1 fruit fly cellular context compared by ENCODE assay signal in the genomic region with DNA sequence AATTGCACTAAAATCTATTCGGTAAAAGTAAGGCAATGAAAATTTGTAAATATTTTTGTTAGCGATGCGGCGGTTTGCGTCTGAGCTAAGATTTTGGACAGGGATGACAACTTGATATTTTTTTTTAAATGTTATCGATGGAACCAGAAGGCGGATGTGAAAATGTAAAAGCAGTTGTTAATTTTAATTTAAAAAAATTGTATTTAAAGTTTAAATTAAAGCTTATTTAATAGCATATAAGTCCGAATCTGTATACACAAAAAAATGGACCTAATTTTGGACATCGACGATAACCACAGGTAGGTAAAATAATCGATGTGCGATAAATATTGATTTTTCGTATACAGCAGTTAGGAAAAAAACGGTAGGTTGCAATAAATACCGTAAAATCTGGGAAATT.
A peak's percentile ranks its signal among the peaks of the same experiment; 100 is the strongest.
TF ChIP-seq lines count a peak whose summit lies in the region.

A gene (minus strand): TSS at position 87 of the 400 bp plus-strand sequence.
A gene (plus strand): TSS at position 322 of the 400 bp plus-strand sequence.

TF ChIP-seq in whole organism, embryonic, 481 proteins besides CTCF, POLR2A, EP300 and RAD21 (continued from another document):
- TF ChIP-seq Blimp-1 (GFP tag; optimal IDR thresholded peaks at IDR 0.05; lab: Kevin White, UChicago) (peak; percentile 24), Sry-δ (GFP tag; optimal IDR thresholded peaks at IDR 0.05; lab: Kevin White, UChicago) (peak; percentile 73), h (optimal IDR thresholded peaks at IDR 0.05; lab: Kevin White, UChicago) (no peak), Dp (GFP tag; optimal IDR thresholded peaks at IDR 0.05; lab: Kevin White, UChicago) (peak; percentile 50), CG7963 (GFP tag; IDR thresholded peaks at IDR 0.05; lab: Robert Waterston, UW; ENCODE audit: partially characterized antibody) (0 out of 3 replicates have a peak, but pooled peaks have one; percentile 38), ham (GFP tag; IDR thresholded peaks at IDR 0.05; lab: Robert Waterston, UW) (no peak), fd102C (GFP tag; optimal IDR thresholded peaks at IDR 0.05; lab: Kevin White, UChicago) (no peak), pita (GFP tag; optimal IDR thresholded peaks at IDR 0.05; lab: Kevin White, UChicago) (peak; percentile 52), D19A (tag; optimal IDR thresholded peaks at IDR 0.05; lab: Kevin White, UChicago) (peak; percentile 23), amos (GFP tag; IDR thresholded peaks at IDR 0.05; lab: Robert Waterston, UW; ENCODE audit: partially characterized antibody) (peak; percentile 41; the same call in 1 of the 2 replicates), wek (GFP tag; optimal IDR thresholded peaks at IDR 0.05; lab: Kevin White, UChicago) (no peak), so (GFP tag; IDR thresholded peaks at IDR 0.05; lab: Robert Waterston, UW) (no peak), CG16815 (GFP tag; optimal IDR thresholded peaks at IDR 0.05; lab: Kevin White, UChicago) (no peak), CG1792 (GFP tag; optimal IDR thresholded peaks at IDR 0.05; lab: Kevin White, UChicago) (no peak), BEAF-32 (GFP tag; optimal IDR thresholded peaks at IDR 0.05; lab: Kevin White, UChicago) (peak; percentile 66), ase (GFP tag; IDR thresholded peaks at IDR 0.05; lab: Robert Waterston, UW) (no peak), nmo (GFP tag; optimal IDR thresholded peaks at IDR 0.05; lab: Kevin White, UChicago) (peak; percentile 50), CG34224 (GFP tag; IDR thresholded peaks at IDR 0.05; lab: Robert Waterston, UW; ENCODE audit: partially characterized antibody) (peak; percentile 71), NfI (GFP tag; optimal IDR thresholded peaks at IDR 0.05; lab: Kevin White, UChicago) (no peak), Lpt (GFP tag; optimal IDR thresholded peaks at IDR 0.05; lab: Kevin White, UChicago) (no peak), CG12155 (GFP tag; optimal IDR thresholded peaks at IDR 0.05; lab: Kevin White, UChicago) (no peak), HLH4C (GFP tag; IDR thresholded peaks at IDR 0.05; lab: Robert Waterston, UW; ENCODE audit: partially characterized antibody) (peak; percentile 80), abd-A (tag; optimal IDR thresholded peaks at IDR 0.05; lab: Kevin White, UChicago) (peak; percentile 21), eyg (GFP tag; optimal IDR thresholded peaks at IDR 0.05; lab: Kevin White, UChicago) (no peak), CG31388 (GFP tag; optimal IDR thresholded peaks at IDR 0.05; lab: Kevin White, UChicago) (peak; percentile 13), nerfin-2 (GFP tag; IDR thresholded peaks at IDR 0.05; lab: Robert Waterston, UW; ENCODE audit: partially characterized antibody) (no peak; the same call in 1 of the 2 replicates), dm (GFP tag; optimal IDR thresholded peaks at IDR 0.05; lab: Kevin White, UChicago) (peak; percentile 1), CG4328 (GFP tag; optimal IDR thresholded peaks at IDR 0.05; lab: Kevin White, UChicago) (no peak), CG10321 (GFP tag; IDR thresholded peaks at IDR 0.05; lab: Robert Waterston, UW) (no peak), CG16813 (GFP tag; IDR thresholded peaks at IDR 0.05; lab: Robert Waterston, UW; ENCODE audit: partially characterized antibody) (peak; percentile 55), Med (GFP tag; lab: Kevin White, UChicago) (peak; percentile 55), aop (GFP tag; IDR thresholded peaks at IDR 0.05; lab: Robert Waterston, UW) (no peak), tap (tag; optimal IDR thresholded peaks at IDR 0.05; lab: Kevin White, UChicago) (no peak), CoRest (tag; optimal IDR thresholded peaks at IDR 0.05; lab: Kevin White, UChicago) (peak; percentile 36), Dref (GFP tag; IDR thresholded peaks at IDR 0.05; lab: Robert Waterston, UW) (peak; percentile 75), Ets97D (GFP tag; optimal IDR thresholded peaks at IDR 0.05; lab: Kevin White, UChicago) (peak; percentile 86), slbo (GFP tag; IDR thresholded peaks at IDR 0.05; lab: Robert Waterston, UW) (no peak), Atf6 (GFP tag; IDR thresholded peaks at IDR 0.05; lab: Robert Waterston, UW) (0 out of 2 replicates have a peak, but pooled peaks have one; percentile 23), B-H2 (GFP tag; optimal IDR thresholded peaks at IDR 0.05; lab: Kevin White, UChicago) (no peak), CG30403 (GFP tag; optimal IDR thresholded peaks at IDR 0.05; lab: Kevin White, UChicago) (peak; percentile 6), sens (GFP tag; lab: Kevin White, UChicago) (peak; percentile 74), Ravus (GFP tag; IDR thresholded peaks at IDR 0.05; lab: Robert Waterston, UW) (no peak), CG31365 (tag; optimal IDR thresholded peaks at IDR 0.05; lab: Kevin White, UChicago) (no peak), lola (GFP tag; optimal IDR thresholded peaks at IDR 0.05; lab: Kevin White, UChicago) (peak in 1 of 3 experiments; percentile 11), Xrp1 (GFP tag; IDR thresholded peaks at IDR 0.05; lab: Robert Waterston, UW) (no peak; the same call in 1 of the 2 replicates), gem (tag; optimal IDR thresholded peaks at IDR 0.05; lab: Kevin White, UChicago) (peak; percentile 49), CG4424 (GFP tag; optimal IDR thresholded peaks at IDR 0.05; lab: Kevin White, UChicago) (peak; percentile 19), Eip74EF (GFP tag; optimal IDR thresholded peaks at IDR 0.05; lab: Kevin White, UChicago) (peak in 1 of 2 experiments; percentile 8), CG17829 (tag; optimal IDR thresholded peaks at IDR 0.05; lab: Kevin White, UChicago) (peak; percentile 36), tx (GFP tag; optimal IDR thresholded peaks at IDR 0.05; lab: Kevin White, UChicago) (no peak)
